Worm (Caenorhabditis elegans) whole organism, young adult: ENCODE results near the gene F58E6.4.
A peak's percentile ranks its signal among the peaks of the same experiment; 100 is the strongest.

ENCODE experiments used
- B0035.1 ChIP-seq: sonication (generic microtip); optimal IDR thresholded peaks from 2 replicates; lab custom pipeline; 2016; ENCODE audit warnings: missing genetic modification characterization, mild to moderate bottlenecking, missing compliant biosample characterization, missing genotype, missing genetic modification reagents
- C06A6.2 ChIP-seq: fragments of 200-800 bp; sonication (Bioruptor generic); conservative IDR thresholded peaks from 2 replicates; pipeline ENCODE4 v1.3.6; 2022; ENCODE audit warnings: missing genetic modification characterization, missing compliant biosample characterization
- F39B2.1 ChIP-seq: fragments of 200-800 bp; sonication (Bioruptor generic); IDR thresholded peaks from 2 replicates; pipeline ENCODE4 v1.3.6; 2022; ENCODE audit warnings: missing genetic modification reagents, missing genetic modification characterization, missing compliant biosample characterization
- F49E8.2 ChIP-seq: sonication (generic microtip); optimal IDR thresholded peaks from 3 replicates; lab custom pipeline; 2017; ENCODE audit warnings: missing genetic modification characterization, mild to moderate bottlenecking, missing compliant biosample characterization, antibody characterized with exemption, moderate library complexity; ENCODE audit not compliant: insufficient read depth
- K11D2.4 ChIP-seq: fragments of 200-800 bp; sonication (Bioruptor generic); IDR thresholded peaks from 2 replicates; pipeline ENCODE4 v1.3.6; 2022; ENCODE audit warnings: missing genetic modification reagents, missing genetic modification characterization, missing compliant biosample characterization
- aptf-3 ChIP-seq: fragments of 200-800 bp; sonication (Bioruptor generic); IDR thresholded peaks from 2 replicates; pipeline ENCODE4 v1.3.6; 2022; ENCODE audit warnings: missing genetic modification characterization, missing compliant biosample characterization
- attf-6 ChIP-seq: fragments of 200-800 bp; sonication (Bioruptor generic); IDR thresholded peaks from 2 replicates; pipeline ENCODE4 v1.3.6; 2022; ENCODE audit warnings: missing genetic modification reagents, missing genetic modification characterization, missing compliant biosample characterization
- cebp-1 ChIP-seq, 2 experiments: fragments of 200-800 bp in 1 of 2; sonication (Bioruptor generic) in 1 of 2; sonication (generic microtip) in 1 of 2; IDR thresholded peaks in 1 of 2; optimal IDR thresholded peaks in 1 of 2; 2 replicates each; pipeline versions ENCODE4 v1.3.6 to Lab custom; 2017 to 2022; ENCODE audit warnings: missing compliant biosample characterization in 2 of 2, missing genetic modification characterization in 2 of 2, mild to moderate bottlenecking in 1 of 2, missing genetic modification reagents in 1 of 2, moderate library complexity in 1 of 2
- ceh-27 ChIP-seq: fragments of 200-800 bp; sonication (Bioruptor generic); optimal IDR thresholded peaks from 2 replicates; lab custom pipeline; 2018; ENCODE audit warnings: mild to moderate bottlenecking, missing genetic modification characterization, moderate library complexity, missing compliant biosample characterization
- die-1 ChIP-seq: sonication (generic microtip); optimal IDR thresholded peaks from 2 replicates; lab custom pipeline; 2016; ENCODE audit warnings: missing genotype, mild to moderate bottlenecking, missing genetic modification characterization, missing compliant biosample characterization
- dox-1 ChIP-seq: fragments of 200-800 bp; sonication (Bioruptor generic); IDR thresholded peaks from 2 replicates; pipeline ENCODE4 v1.3.6; 2022; ENCODE audit warnings: missing genetic modification reagents, missing genetic modification characterization, missing compliant biosample characterization
- efl-1 ChIP-seq: fragments of 150-350 bp; optimal IDR thresholded peaks from 2 replicates; lab custom pipeline; 2014; ENCODE audit warnings: missing biosample characterization, missing genetic modification reagents, missing genetic modification characterization
- ekl-4 ChIP-seq: fragments of 200-800 bp; sonication (Bioruptor generic); IDR thresholded peaks from 2 replicates; pipeline ENCODE4 v1.3.6; 2022; ENCODE audit warnings: missing genetic modification reagents, missing genetic modification characterization, missing compliant biosample characterization
- fkh-3 ChIP-seq: sonication (generic microtip); optimal IDR thresholded peaks from 2 replicates; lab custom pipeline; 2016; ENCODE audit warnings: mild to moderate bottlenecking, missing genetic modification characterization, missing compliant biosample characterization
- hlh-26 ChIP-seq: fragments of 200-800 bp; sonication (Bioruptor generic); conservative IDR thresholded peaks from 2 replicates; pipeline ENCODE4 v1.3.6; 2022; ENCODE audit warnings: missing genetic modification reagents, missing genetic modification characterization, missing compliant biosample characterization
- hmg-1.2 ChIP-seq: fragments of 200-800 bp; sonication (Bioruptor generic); IDR thresholded peaks from 2 replicates; pipeline ENCODE4 v1.3.6; 2022; ENCODE audit warnings: missing genetic modification reagents, missing genetic modification characterization, missing compliant biosample characterization
- hmg-20 ChIP-seq: fragments of 200-800 bp; sonication (Bioruptor generic); IDR thresholded peaks from 2 replicates; pipeline ENCODE4 v1.3.6; 2022; ENCODE audit warnings: missing genetic modification reagents, missing genetic modification characterization, missing compliant biosample characterization
- hsf-1 ChIP-seq: fragments of 200-800 bp; sonication (Bioruptor generic); IDR thresholded peaks from 2 replicates; pipeline ENCODE4 v1.3.6; 2022; ENCODE audit warnings: missing genetic modification reagents, missing genetic modification characterization, missing compliant biosample characterization
- lag-1 ChIP-seq: fragments of 200-800 bp; sonication (Bioruptor generic); IDR thresholded peaks from 2 replicates; pipeline ENCODE4 v1.3.6; 2022; ENCODE audit warnings: missing genetic modification reagents, missing genetic modification characterization, missing compliant biosample characterization
- lin-26 ChIP-seq: fragments of 200-800 bp; sonication (Bioruptor generic); IDR thresholded peaks from 2 replicates; pipeline ENCODE4 v1.3.6; 2022; ENCODE audit warnings: missing genetic modification reagents, missing genetic modification characterization, missing compliant biosample characterization
- lsl-1 ChIP-seq: fragments of 200-800 bp; sonication (Bioruptor generic); optimal IDR thresholded peaks from 2 replicates; lab custom pipeline; 2018; ENCODE audit warnings: mild to moderate bottlenecking, missing genetic modification characterization, moderate library complexity, missing compliant biosample characterization
- lsy-27 ChIP-seq: sonication (generic microtip); optimal IDR thresholded peaks from 2 replicates; lab custom pipeline; 2017; ENCODE audit warnings: missing genetic modification characterization, mild to moderate bottlenecking, missing compliant biosample characterization, antibody characterized with exemption, missing genotype, borderline replicate concordance; ENCODE audit not compliant: insufficient read depth
- madf-3 ChIP-seq: fragments of 200-800 bp; sonication (Bioruptor generic); IDR thresholded peaks from 2 replicates; pipeline ENCODE4 v1.3.6; 2022; ENCODE audit warnings: missing genetic modification reagents, missing genetic modification characterization, missing compliant biosample characterization
- nfya-1 ChIP-seq: sonication (generic microtip); optimal IDR thresholded peaks from 2 replicates; lab custom pipeline; 2017; ENCODE audit warnings: antibody characterized with exemption, missing compliant biosample characterization, missing genetic modification characterization, borderline replicate concordance; ENCODE audit not compliant: insufficient read depth
- nhr-80 ChIP-seq: sonication (generic microtip); optimal IDR thresholded peaks from 2 replicates; lab custom pipeline; 2016; ENCODE audit warnings: missing genetic modification characterization, missing compliant biosample characterization
- pha-4 ChIP-seq: fragments of 150-350 bp; sonication (generic microtip); optimal IDR thresholded peaks from 2 replicates; lab custom pipeline; 2014; ENCODE audit warnings: missing biosample characterization, missing genetic modification reagents, missing genetic modification characterization
- rec-8 ChIP-seq, 2 experiments: sonication (generic microtip); optimal IDR thresholded peaks; 2 replicates each; lab custom pipeline; 2016; ENCODE audit warnings: mild to moderate bottlenecking in 2 of 2, missing genetic modification characterization in 2 of 2, missing genetic modification reagents in 2 of 2, missing genotype in 2 of 2, missing biosample characterization in 1 of 2, missing compliant biosample characterization in 1 of 2, moderate library complexity in 1 of 2
- sdz-38 ChIP-seq: sonication (generic microtip); optimal IDR thresholded peaks from 2 replicates; lab custom pipeline; 2016; ENCODE audit warnings: missing genotype, missing genetic modification characterization, missing compliant biosample characterization
- somi-1 ChIP-seq: fragments of 200-800 bp; sonication (Bioruptor generic); optimal IDR thresholded peaks from 2 replicates; lab custom pipeline; 2018; ENCODE audit warnings: mild to moderate bottlenecking, missing genetic modification characterization, missing compliant biosample characterization
- tlf-1 ChIP-seq: fragments of 200-800 bp; sonication (Bioruptor generic); optimal IDR thresholded peaks from 2 replicates; lab custom pipeline; 2018; ENCODE audit warnings: mild to moderate bottlenecking, missing genetic modification characterization, missing compliant biosample characterization
- ztf-3 ChIP-seq: fragments of 200-800 bp; sonication (Bioruptor generic); optimal IDR thresholded peaks from 2 replicates; lab custom pipeline; 2018; ENCODE audit warnings: mild to moderate bottlenecking, missing genetic modification characterization, missing compliant biosample characterization

The F58E6.4 gene

ce11 chrV:9712418-9713173 is 37.6 kb downstream of the F58E6.4 start:
- no peak for TF ChIP-seq lsl-1 (GFP tag; lab: Kevin White, UChicago)
- TF ChIP-seq F39B2.1 (GFP tag; lab: Robert Waterston, UW): no peak
- TF ChIP-seq sdz-38: no peak
- no peak for TF ChIP-seq attf-6
- TF ChIP-seq hmg-20 (GFP tag; lab: Robert Waterston, UW): no peak
- no peak for TF ChIP-seq cebp-1 (GFP tag; IDR thresholded peaks at IDR 0.05; lab: Robert Waterston, UW)
- TF ChIP-seq cebp-1 (tag; optimal IDR thresholded peaks at IDR 0.05; lab: Kevin White, UChicago): no peak
- no peak for TF ChIP-seq K11D2.4 (GFP tag; lab: Robert Waterston, UW)
- TF ChIP-seq fkh-3: no peak
- TF ChIP-seq ceh-27 (GFP tag; lab: Kevin White, UChicago): no peak
- no peak for TF ChIP-seq lin-26 (GFP tag; lab: Robert Waterston, UW)
- TF ChIP-seq aptf-3 (GFP tag; lab: Robert Waterston, UW): no peak
- no peak for TF ChIP-seq madf-3 (GFP tag; lab: Robert Waterston, UW)
- TF ChIP-seq ztf-3 (GFP tag; lab: Kevin White, UChicago): no peak
- TF ChIP-seq lag-1 (GFP tag; lab: Robert Waterston, UW): no peak
- no peak for TF ChIP-seq hlh-26 (GFP tag; lab: Robert Waterston, UW)

- peak; percentile 45 for TF ChIP-seq nhr-80 (tag; lab: Kevin White, UChicago)
- TF ChIP-seq cebp-1 (GFP tag; IDR thresholded peaks at IDR 0.05; lab: Robert Waterston, UW): peak; percentile 83
- TF ChIP-seq cebp-1 (tag; optimal IDR thresholded peaks at IDR 0.05; lab: Kevin White, UChicago): no peak
- TF ChIP-seq somi-1 (GFP tag; lab: Kevin White, UChicago): no peak
These were observed 39.0 kb downstream of the F58E6.4 start for ce11 chrV:9711174-9711573.

ce11 chrV:9709747-9710146 is 40.5 kb downstream of the F58E6.4 start, which contains the start of gene tag-120:
Gene tag-120, minus strand, starts transcription at chrV:9709814.
- TF ChIP-seq hmg-1.2 (GFP tag; lab: Robert Waterston, UW): no peak
- peak; percentile 49 for TF ChIP-seq nhr-80 (tag; lab: Kevin White, UChicago)

- no peak for TF ChIP-seq die-1 (tag; lab: Kevin White, UChicago)
- TF ChIP-seq F49E8.2 (tag; lab: Kevin White, UChicago): no peak
- TF ChIP-seq efl-1 (GFP tag; lab: Kevin White, UChicago): no peak
- TF ChIP-seq C06A6.2 (GFP tag; lab: Robert Waterston, UW): no peak
- no peak for TF ChIP-seq pha-4 (tag; lab: Kevin White, UChicago)
- no peak for TF ChIP-seq lsl-1 (GFP tag; lab: Kevin White, UChicago)
- TF ChIP-seq tlf-1 (GFP tag; lab: Kevin White, UChicago): no peak
- TF ChIP-seq nfya-1: no peak
- TF ChIP-seq madf-3 (GFP tag; lab: Robert Waterston, UW): no peak
- no peak for TF ChIP-seq B0035.1 (tag; lab: Kevin White, UChicago)
- TF ChIP-seq K11D2.4 (GFP tag; lab: Robert Waterston, UW): no peak
- TF ChIP-seq hmg-20 (GFP tag; lab: Robert Waterston, UW): no peak
- no peak for TF ChIP-seq lsy-27
- no peak for TF ChIP-seq hsf-1
- no peak for TF ChIP-seq rec-8 (tag; optimal IDR thresholded peaks at IDR 0.05; lab: Kevin White, UChicago)
- TF ChIP-seq dox-1: no peak
- no peak for TF ChIP-seq ekl-4 (GFP tag; lab: Robert Waterston, UW)
These were observed 43.6 kb downstream of the F58E6.4 start for ce11 chrV:9706592-9706991.
